Fruit fly (Drosophila melanogaster) whole organism, wandering third instar larva: Measurements from ENCODE around the gene Cpr11B.
A peak's percentile ranks its signal among the peaks of the same experiment; 100 is the strongest.

Source experiments
- Abd-B ChIP-seq: fragments of >200 bp; optimal IDR thresholded peaks from 2 replicates; lab custom pipeline; 2017; ENCODE audit warnings: missing biosample characterization, missing genetic modification characterization
- CG32264 ChIP-seq: fragments of 200-800 bp; sonication (Bioruptor generic); optimal IDR thresholded peaks from 2 replicates; lab custom pipeline; 2016; ENCODE audit warnings: missing biosample characterization, missing genetic modification characterization
- CG9705 ChIP-seq: fragments of 200-800 bp; sonication (Bioruptor generic); optimal IDR thresholded peaks from 2 replicates; lab custom pipeline; 2018; ENCODE audit warnings: missing biosample characterization, mild to moderate bottlenecking, missing genetic modification characterization
- CrebA ChIP-seq: fragments of 200-800 bp; sonication (Bioruptor generic); optimal IDR thresholded peaks from 2 replicates; lab custom pipeline; 2016; ENCODE audit warnings: missing biosample characterization, mild to moderate bottlenecking, missing genetic modification characterization, borderline replicate concordance
- Dfd ChIP-seq: fragments of >200 bp; optimal IDR thresholded peaks from 2 replicates; lab custom pipeline; 2017; ENCODE audit warnings: missing biosample characterization, missing genetic modification characterization
- Dif ChIP-seq: fragments of 200-275, 200-300 bp; sonication (Bioruptor generic); optimal IDR thresholded peaks from 2 replicates; lab custom pipeline; 2018; ENCODE audit warnings: missing biosample characterization, missing genetic modification characterization; ENCODE audit not compliant: partially characterized antibody
- GATAd ChIP-seq: sonication (Bioruptor generic); optimal IDR thresholded peaks from 2 replicates; lab custom pipeline; 2016; ENCODE audit warnings: missing biosample characterization, missing genetic modification characterization
- HLH106 ChIP-seq: fragments of 200-800 bp; optimal IDR thresholded peaks from 3 replicates; lab custom pipeline; 2019; ENCODE audit warnings: missing biosample characterization, mild to moderate bottlenecking, missing genetic modification characterization, moderate library complexity
- Hnf4 ChIP-seq: fragments of 200-800 bp; sonication (Bioruptor generic); optimal IDR thresholded peaks from 2 replicates; lab custom pipeline; 2016; ENCODE audit warnings: missing biosample characterization, mild to moderate bottlenecking, missing genetic modification characterization
- Hr78 ChIP-seq: fragments of >200 bp; optimal IDR thresholded peaks from 2 replicates; lab custom pipeline; 2017; ENCODE audit warnings: missing biosample characterization, missing genetic modification characterization
- Hr83 ChIP-seq: fragments of 200-300 bp; sonication (Bioruptor generic); optimal IDR thresholded peaks from 2 replicates; lab custom pipeline; 2016; ENCODE audit warnings: missing biosample characterization, mild to moderate bottlenecking, missing genetic modification characterization, moderate library complexity; ENCODE audit not compliant: poor library complexity, severe bottlenecking
- Jra ChIP-seq: sonication (Bioruptor generic); optimal IDR thresholded peaks from 2 replicates; lab custom pipeline; 2016; ENCODE audit warnings: missing biosample characterization, missing genetic modification characterization
- Mio ChIP-seq: sonication (Bioruptor generic); optimal IDR thresholded peaks from 2 replicates; lab custom pipeline; 2016; ENCODE audit warnings: missing biosample characterization, missing genetic modification characterization
- Myc ChIP-seq: fragments of >200 bp; optimal IDR thresholded peaks from 2 replicates; lab custom pipeline; 2017
- N ChIP-seq: fragments of >200 bp; optimal IDR thresholded peaks from 2 replicates; lab custom pipeline; 2018; ENCODE audit warnings: missing biosample characterization, missing external identifiers, missing genetic modification characterization
- OdsH ChIP-seq: fragments of 200-800 bp; sonication (Bioruptor generic); optimal IDR thresholded peaks from 2 replicates; lab custom pipeline; 2016; ENCODE audit warnings: missing biosample characterization, mild to moderate bottlenecking, missing genetic modification characterization
- Rel ChIP-seq, 2 experiments: fragments of 200-800 bp; sonication (Bioruptor generic) in 1 of 2; optimal IDR thresholded peaks; 2 replicates in 1 of 2; 3 replicates in 1 of 2; lab custom pipeline; 2016 to 2019; ENCODE audit warnings: mild to moderate bottlenecking in 2 of 2, missing biosample characterization in 2 of 2, missing genetic modification characterization in 2 of 2, moderate library complexity in 1 of 2
- Sp1 ChIP-seq: fragments of 200-800 bp; sonication (Bioruptor generic); optimal IDR thresholded peaks from 3 replicates; lab custom pipeline; 2019; ENCODE audit warnings: missing biosample characterization, mild to moderate bottlenecking, missing genetic modification characterization, moderate library complexity
- Vsx2 ChIP-seq: fragments of 200-300, 225-300 bp; sonication (Bioruptor generic); optimal IDR thresholded peaks from 2 replicates; lab custom pipeline; 2018; ENCODE audit warnings: missing biosample characterization, missing genetic modification characterization; ENCODE audit not compliant: partially characterized antibody
- br ChIP-seq: fragments of 200-800 bp; sonication (Bioruptor generic); optimal IDR thresholded peaks from 2 replicates; lab custom pipeline; 2016; ENCODE audit warnings: missing biosample characterization, missing genetic modification characterization
- brk ChIP-seq: fragments of 200-800 bp; sonication (Bioruptor generic); optimal IDR thresholded peaks from 2 replicates; lab custom pipeline; 2016; ENCODE audit warnings: missing biosample characterization, mild to moderate bottlenecking, missing genetic modification characterization
- dl ChIP-seq, 2 experiments: fragments of 175-275, 200-275 bp in 1 of 2; fragments of 200-275 bp in 1 of 2; sonication (Bioruptor generic); optimal IDR thresholded peaks; lab custom pipeline; 2018; ENCODE audit warnings: mild to moderate bottlenecking in 2 of 2, missing biosample characterization in 2 of 2, missing genetic modification characterization in 2 of 2, moderate library complexity in 2 of 2; ENCODE audit not compliant: partially characterized antibody in 2 of 2, insufficient read depth in 1 of 2
- dmrt93B ChIP-seq: fragments of 200-800 bp; sonication (Bioruptor generic); optimal IDR thresholded peaks from 2 replicates; lab custom pipeline; 2018; ENCODE audit warnings: missing biosample characterization, mild to moderate bottlenecking, missing genetic modification characterization
- dsf ChIP-seq: sonication (Bioruptor generic); optimal IDR thresholded peaks from 2 replicates; lab custom pipeline; 2016; ENCODE audit warnings: missing biosample characterization, missing genetic modification characterization, borderline replicate concordance
- ey ChIP-seq: fragments of 200-800 bp; sonication (Bioruptor generic); optimal IDR thresholded peaks from 2 replicates; lab custom pipeline; 2016; ENCODE audit warnings: missing biosample characterization, missing genetic modification characterization
- foxo ChIP-seq, 2 experiments: fragments of 200-800 bp; sonication (Bioruptor generic); optimal IDR thresholded peaks; 2 replicates in 1 of 2; 3 replicates in 1 of 2; lab custom pipeline; 2016 to 2017; ENCODE audit warnings: missing biosample characterization in 2 of 2, missing genetic modification characterization in 2 of 2
- fru ChIP-seq: fragments of 200-800 bp; sonication (Bioruptor generic); optimal IDR thresholded peaks from 3 replicates; lab custom pipeline; 2016; ENCODE audit warnings: missing biosample characterization, mild to moderate bottlenecking, missing genetic modification characterization
- h ChIP-seq: fragments of 200-800 bp; sonication (Bioruptor generic); optimal IDR thresholded peaks from 3 replicates; lab custom pipeline; 2016; ENCODE audit warnings: missing biosample characterization, mild to moderate bottlenecking, missing genetic modification characterization
- jim ChIP-seq: fragments of 175-275, 200-325 bp; sonication (Bioruptor generic); optimal IDR thresholded peaks from 2 replicates; lab custom pipeline; 2016; ENCODE audit warnings: missing biosample characterization, mild to moderate bottlenecking, missing genetic modification characterization
- lola ChIP-seq: fragments of >200 bp; optimal IDR thresholded peaks from 2 replicates; lab custom pipeline; 2017; ENCODE audit warnings: missing biosample characterization, missing genetic modification characterization
- pan ChIP-seq: fragments of >200 bp; optimal IDR thresholded peaks from 2 replicates; lab custom pipeline; 2017
- psq ChIP-seq: fragments of 200-800 bp; sonication (Bioruptor generic); optimal IDR thresholded peaks from 3 replicates; lab custom pipeline; 2017; ENCODE audit warnings: missing biosample characterization, mild to moderate bottlenecking, missing genetic modification characterization, moderate library complexity
- rgr ChIP-seq: fragments of 200-800 bp; sonication (Bioruptor generic); optimal IDR thresholded peaks from 3 replicates; lab custom pipeline; 2016; ENCODE audit warnings: missing biosample characterization, mild to moderate bottlenecking, missing genetic modification characterization
- sage ChIP-seq: fragments of 200-800 bp; sonication (Bioruptor generic); optimal IDR thresholded peaks from 2 replicates; lab custom pipeline; 2016; ENCODE audit warnings: missing biosample characterization, mild to moderate bottlenecking, missing genetic modification characterization
- sv ChIP-seq: fragments of 200-800 bp; sonication (Bioruptor generic); optimal IDR thresholded peaks from 3 replicates; lab custom pipeline; 2016; ENCODE audit warnings: missing biosample characterization, missing genetic modification characterization
- tai ChIP-seq: sonication (Bioruptor generic); optimal IDR thresholded peaks from 2 replicates; lab custom pipeline; 2016; ENCODE audit warnings: missing biosample characterization, missing genetic modification characterization
- usp ChIP-seq: fragments of >200 bp; optimal IDR thresholded peaks from 2 replicates; lab custom pipeline; 2017; ENCODE audit warnings: missing biosample characterization, missing genetic modification characterization
- woc ChIP-seq: sonication (Bioruptor generic); optimal IDR thresholded peaks from 2 replicates; lab custom pipeline; 2016; ENCODE audit warnings: missing biosample characterization, mild to moderate bottlenecking, missing genetic modification characterization

The Cpr11B gene

DNA sequence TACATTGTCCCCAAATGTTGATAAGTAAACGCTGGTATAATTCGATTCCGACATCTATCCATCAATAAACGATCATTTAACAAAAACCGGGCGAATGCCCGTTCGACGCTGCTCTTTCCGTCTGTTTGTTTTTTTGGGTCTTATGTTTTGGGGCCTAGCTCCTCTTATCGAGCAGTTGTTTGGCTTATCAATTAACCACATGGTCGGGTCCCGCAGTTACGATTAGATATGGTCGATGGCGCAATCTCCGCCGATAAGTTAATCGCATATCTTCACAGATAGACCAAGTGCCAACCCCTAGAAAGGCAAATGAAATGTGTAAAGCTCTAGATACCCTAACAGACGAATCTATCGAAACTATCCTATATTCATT lies 25.4 kb downstream of the Cpr11B start:
- TF ChIP-seq CrebA (GFP tag; lab: Kevin White, UChicago), result no peak
- TF ChIP-seq ey (GFP tag; lab: Kevin White, UChicago), result no peak
- no peak for TF ChIP-seq Hr83

DNA sequence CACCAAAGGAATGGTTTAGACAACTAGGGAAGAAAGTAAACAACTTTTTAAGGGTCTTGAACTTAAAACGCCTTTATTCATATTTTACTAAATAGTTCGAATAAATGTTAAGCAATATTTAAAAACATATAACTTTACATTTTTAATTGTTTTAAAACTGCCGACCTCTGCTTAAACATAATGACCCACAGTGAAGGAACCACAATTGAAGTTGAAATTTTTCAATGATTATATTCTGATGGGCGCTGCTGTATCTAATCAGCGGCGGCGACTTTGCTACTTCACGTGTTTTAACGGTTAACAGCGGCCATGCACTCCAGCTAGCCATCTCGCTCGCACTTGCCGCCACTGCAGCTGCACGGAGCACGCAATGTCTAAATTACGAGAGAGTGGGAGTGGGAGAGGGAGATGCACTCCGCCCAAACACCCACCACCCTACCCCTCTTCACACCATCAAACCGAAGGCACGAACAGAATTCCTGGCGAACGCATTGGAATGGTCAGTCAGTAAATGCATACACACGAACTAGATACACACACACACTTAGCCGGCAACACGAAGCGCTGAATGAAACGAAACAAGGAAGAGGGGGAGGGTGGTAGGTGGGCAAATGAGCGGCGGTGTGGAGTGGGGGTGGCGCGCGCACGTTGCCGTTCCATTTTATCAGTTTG lies 25.9 kb downstream of the Cpr11B start:
- no peak for TF ChIP-seq Hr78 (GFP tag; lab: Kevin White, UChicago)
- no peak for TF ChIP-seq CG32264 (GFP tag; lab: Kevin White, UChicago)
- no peak for TF ChIP-seq CrebA (GFP tag; lab: Kevin White, UChicago)
- TF ChIP-seq Jra (GFP tag; lab: Kevin White, UChicago), result no peak
- TF ChIP-seq pan (lab: Kevin White, UChicago), result no peak
- TF ChIP-seq sv (GFP tag; lab: Kevin White, UChicago), result no peak
- peak; percentile 34 for TF ChIP-seq h (GFP tag; lab: Kevin White, UChicago)
- peak; percentile 41 for TF ChIP-seq Dif (GFP tag; lab: Kevin White, UChicago)
- TF ChIP-seq ey (GFP tag; lab: Kevin White, UChicago), result peak; percentile 44
- peak; percentile 28 for TF ChIP-seq Hnf4 (GFP tag; lab: Kevin White, UChicago)
- peak; percentile 54 for TF ChIP-seq HLH106 (tag; lab: Kevin White, UChicago)
- TF ChIP-seq OdsH (GFP tag; lab: Kevin White, UChicago), result no peak
- no peak for TF ChIP-seq Abd-B (GFP tag; lab: Kevin White, UChicago)
- TF ChIP-seq Hr83, result peak; percentile 9
- TF ChIP-seq dsf (GFP tag; lab: Kevin White, UChicago), result no peak
- TF ChIP-seq fru (GFP tag; lab: Kevin White, UChicago), result peak; percentile 48
- no peak for TF ChIP-seq brk (GFP tag; lab: Kevin White, UChicago)
- no peak for TF ChIP-seq jim (GFP tag; lab: Kevin White, UChicago)
- peak; percentile 7 for TF ChIP-seq rgr (GFP tag; lab: Kevin White, UChicago)
- TF ChIP-seq br, result peak; percentile 47
- peak in 1 of 2 experiments; percentile 58 for TF ChIP-seq foxo (GFP tag; optimal IDR thresholded peaks at IDR 0.05; lab: Kevin White, UChicago)
- peak; percentile 55 for TF ChIP-seq psq (GFP tag; lab: Kevin White, UChicago)
- TF ChIP-seq dmrt93B, result peak; percentile 29
- TF ChIP-seq Dfd (GFP tag; lab: Kevin White, UChicago), result no peak
- peak; percentile 53 for TF ChIP-seq Sp1 (GFP tag; lab: Kevin White, UChicago)
- TF ChIP-seq GATAd, result no peak
- TF ChIP-seq N (GFP tag; lab: Kevin White, UChicago), result no peak
- no peak for TF ChIP-seq Rel (GFP tag; optimal IDR thresholded peaks at IDR 0.05; lab: Kevin White, UChicago)
- no peak for TF ChIP-seq Rel (tag; optimal IDR thresholded peaks at IDR 0.05; lab: Kevin White, UChicago)

DNA sequence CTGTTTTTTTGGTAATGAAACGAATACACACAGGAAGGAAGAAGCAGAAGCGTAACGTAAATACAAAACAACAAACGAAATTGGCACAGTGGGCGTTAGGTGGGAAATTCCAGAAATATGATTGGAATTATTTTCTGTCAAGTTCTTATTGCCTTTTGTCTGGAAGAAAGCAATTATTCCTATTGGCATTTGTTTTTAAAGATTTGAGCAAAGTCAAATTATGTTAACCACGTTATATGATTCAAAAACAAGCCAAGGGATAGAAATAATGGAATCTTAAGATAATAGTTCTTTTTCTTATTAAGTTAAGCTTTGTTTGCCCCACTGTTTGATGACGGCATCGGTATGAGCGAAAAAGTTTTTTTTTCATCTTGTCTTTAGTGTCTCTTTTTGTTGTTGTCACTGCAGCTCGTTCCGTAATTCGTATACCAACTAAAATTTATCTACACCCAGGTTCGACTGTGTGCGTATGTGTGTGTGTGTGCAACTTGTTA lies 26.6 kb downstream of the Cpr11B start:
- TF ChIP-seq brk (GFP tag; lab: Kevin White, UChicago) (peak; percentile 81), Hr83 (no peak), CrebA (GFP tag; lab: Kevin White, UChicago) (peak; percentile 77), lola (GFP tag; lab: Kevin White, UChicago) (no peak), rgr (GFP tag; lab: Kevin White, UChicago) (peak; percentile 96), psq (GFP tag; lab: Kevin White, UChicago) (peak; percentile 73), Sp1 (GFP tag; lab: Kevin White, UChicago) (peak; percentile 98), foxo (GFP tag; optimal IDR thresholded peaks at IDR 0.05; lab: Kevin White, UChicago) (peak; percentile 80 to 98), fru (GFP tag; lab: Kevin White, UChicago) (peak; percentile 98), ey (GFP tag; lab: Kevin White, UChicago) (peak; percentile 97), Rel (GFP tag; optimal IDR thresholded peaks at IDR 0.05; lab: Kevin White, UChicago) (peak; percentile 85), Rel (tag; optimal IDR thresholded peaks at IDR 0.05; lab: Kevin White, UChicago) (peak; percentile 84), OdsH (GFP tag; lab: Kevin White, UChicago) (peak; percentile 95), N (GFP tag; lab: Kevin White, UChicago) (no peak), tai (peak; percentile 87), br (peak; percentile 97), dsf (GFP tag; lab: Kevin White, UChicago) (peak; percentile 82), Dfd (GFP tag; lab: Kevin White, UChicago) (peak; percentile 78), pan (lab: Kevin White, UChicago) (no peak), Hnf4 (GFP tag; lab: Kevin White, UChicago) (peak; percentile 94), Vsx2 (GFP tag; lab: Kevin White, UChicago) (no peak), GATAd (peak; percentile 80), h (GFP tag; lab: Kevin White, UChicago) (peak; percentile 98), Jra (GFP tag; lab: Kevin White, UChicago) (peak; percentile 83), sage (GFP tag; lab: Kevin White, UChicago) (peak; percentile 91), sv (GFP tag; lab: Kevin White, UChicago) (peak; percentile 97), usp (GFP tag; lab: Kevin White, UChicago) (no peak), HLH106 (tag; lab: Kevin White, UChicago) (peak; percentile 99), jim (GFP tag; lab: Kevin White, UChicago) (peak; percentile 57), dl (GFP tag; optimal IDR thresholded peaks at IDR 0.05; lab: Kevin White, UChicago; ENCODE audit: insufficient read depth in 1 of 2, partially characterized antibody in 2 of 2) (no peak), Abd-B (GFP tag; lab: Kevin White, UChicago) (no peak), Dif (GFP tag; lab: Kevin White, UChicago) (no peak), woc (GFP tag; lab: Kevin White, UChicago) (peak; percentile 96), Mio (GFP tag; lab: Kevin White, UChicago) (peak; percentile 78), CG9705 (GFP tag; lab: Kevin White, UChicago) (peak; percentile 97), dmrt93B (peak; percentile 96), Myc (lab: Kevin White, UChicago) (no peak), Hr78 (GFP tag; lab: Kevin White, UChicago) (no peak), CG32264 (GFP tag; lab: Kevin White, UChicago) (peak; percentile 92)
